Fruit fly (Drosophila melanogaster) whole organism, prepupa: ENCODE data around the gene Grx1.
A peak's percentile ranks its signal among the peaks of the same experiment; 100 is the strongest.

Experiments used
- Blimp-1 ChIP-seq: fragments of 200-800 bp; sonication (Bioruptor generic); optimal IDR thresholded peaks from 3 replicates; lab custom pipeline; 2017; ENCODE audit warnings: missing biosample characterization, missing genetic modification characterization, mild to moderate bottlenecking, moderate library complexity, missing genetic modification reagents
- CG10631 ChIP-seq: fragments of 200-800 bp; sonication (Bioruptor generic); optimal IDR thresholded peaks from 2 replicates; lab custom pipeline; 2016; ENCODE audit warnings: missing biosample characterization, missing genetic modification characterization
- CG10669 ChIP-seq: fragments of 200-800 bp; sonication (Bioruptor generic); optimal IDR thresholded peaks from 3 replicates; lab custom pipeline; 2018; ENCODE audit warnings: missing biosample characterization, mild to moderate bottlenecking, missing genetic modification characterization, moderate library complexity
- CG11294 ChIP-seq: fragments of 200-800 bp; sonication (Bioruptor generic); IDR thresholded peaks from 2 replicates; pipeline ENCODE4 v1.3.6; 2022; ENCODE audit warnings: missing biosample characterization, missing genetic modification characterization
- CG11902 ChIP-seq: fragments of 200-800 bp; sonication (Bioruptor generic); optimal IDR thresholded peaks from 3 replicates; lab custom pipeline; 2016; ENCODE audit warnings: missing biosample characterization, missing genetic modification characterization
- CG15336 ChIP-seq: fragments of 200-800 bp; sonication (Bioruptor generic); IDR thresholded peaks from 2 replicates; pipeline ENCODE4 v1.3.6; 2022; ENCODE audit warnings: missing biosample characterization, missing genetic modification characterization
- CG1621 ChIP-seq: fragments of 200-800 bp; sonication (Bioruptor generic); optimal IDR thresholded peaks from 3 replicates; lab custom pipeline; 2018; ENCODE audit warnings: missing biosample characterization, mild to moderate bottlenecking, missing genetic modification characterization
- CG16779 ChIP-seq: fragments of 200-800 bp; sonication (Bioruptor generic); optimal IDR thresholded peaks from 3 replicates; lab custom pipeline; 2017; ENCODE audit warnings: missing biosample characterization, mild to moderate bottlenecking, missing genetic modification characterization
- CG3032 ChIP-seq: fragments of 200-800 bp; optimal IDR thresholded peaks from 2 replicates; lab custom pipeline; 2019; ENCODE audit warnings: missing biosample characterization, mild to moderate bottlenecking, missing genetic modification characterization, moderate library complexity
- CG31627 ChIP-seq: fragments of 200-800 bp; sonication (Bioruptor generic); optimal IDR thresholded peaks from 3 replicates; lab custom pipeline; 2016; ENCODE audit warnings: missing biosample characterization, missing genetic modification characterization
- CG32006 ChIP-seq: fragments of 200-800 bp; sonication (Bioruptor generic); optimal IDR thresholded peaks from 3 replicates; lab custom pipeline; 2017; ENCODE audit warnings: missing biosample characterization, mild to moderate bottlenecking, missing genetic modification characterization
- CG34406 ChIP-seq: fragments of 200-800 bp; sonication (Bioruptor generic); optimal IDR thresholded peaks from 3 replicates; lab custom pipeline; 2016; ENCODE audit warnings: missing biosample characterization, missing genetic modification characterization
- CG4318 ChIP-seq: fragments of 200-800 bp; sonication (Bioruptor generic); optimal IDR thresholded peaks from 3 replicates; lab custom pipeline; 2017; ENCODE audit warnings: missing biosample characterization, mild to moderate bottlenecking, missing genetic modification characterization
- CG6163 ChIP-seq: fragments of 200-800 bp; sonication (Bioruptor generic); IDR thresholded peaks from 3 replicates; pipeline ENCODE4 v1.3.6; 2022; ENCODE audit warnings: missing biosample characterization, missing genetic modification characterization
- CG6276 ChIP-seq: fragments of 200-800 bp; sonication (Bioruptor generic); optimal IDR thresholded peaks from 2 replicates; lab custom pipeline; 2017; ENCODE audit warnings: missing biosample characterization, mild to moderate bottlenecking, missing genetic modification characterization
- CG6792 ChIP-seq: fragments of 200-800 bp; sonication (Bioruptor generic); optimal IDR thresholded peaks from 3 replicates; lab custom pipeline; 2016; ENCODE audit warnings: missing biosample characterization, missing genetic modification characterization
- CG6808 ChIP-seq: fragments of 200-800 bp; sonication (Bioruptor generic); optimal IDR thresholded peaks from 3 replicates; lab custom pipeline; 2017; ENCODE audit warnings: missing biosample characterization, missing genetic modification characterization, mild to moderate bottlenecking, moderate library complexity, missing genetic modification reagents
- CG6854 ChIP-seq: fragments of 200-800 bp; sonication (Bioruptor generic); optimal IDR thresholded peaks from 2 replicates; lab custom pipeline; 2017; ENCODE audit warnings: missing biosample characterization, mild to moderate bottlenecking, missing genetic modification characterization
- CG8119 ChIP-seq: fragments of 200-800 bp; sonication (Bioruptor generic); IDR thresholded peaks from 3 replicates; pipeline ENCODE4 v1.3.6; 2022; ENCODE audit warnings: missing biosample characterization, missing genetic modification characterization
- CG8319 ChIP-seq: fragments of 200-800 bp; sonication (Bioruptor generic); optimal IDR thresholded peaks from 3 replicates; lab custom pipeline; 2016; ENCODE audit warnings: missing biosample characterization, missing genetic modification characterization
- CG9139 ChIP-seq: fragments of 200-800 bp; sonication (Bioruptor generic); optimal IDR thresholded peaks from 3 replicates; lab custom pipeline; 2017; ENCODE audit warnings: missing biosample characterization, mild to moderate bottlenecking, missing genetic modification characterization
- Eip78C ChIP-seq: fragments of 200-800 bp; sonication (Bioruptor generic); peaks from one replicate; lab custom pipeline; 2016; ENCODE audit warnings: missing biosample characterization, missing genetic modification characterization
- Ets21C ChIP-seq: fragments of 200-800 bp; sonication (Bioruptor generic); optimal IDR thresholded peaks from 3 replicates; lab custom pipeline; 2016; ENCODE audit warnings: missing biosample characterization, missing genetic modification characterization
- Ets96B ChIP-seq: fragments of 200-800 bp; optimal IDR thresholded peaks from 2 replicates; lab custom pipeline; 2019; ENCODE audit warnings: missing biosample characterization, mild to moderate bottlenecking, missing genetic modification characterization, moderate library complexity
- Gug ChIP-seq: fragments of 200-800 bp; sonication (Bioruptor generic); IDR thresholded peaks from 2 replicates; pipeline ENCODE4 v1.3.6; 2022; ENCODE audit warnings: missing biosample characterization, missing genetic modification characterization
- Hr38 ChIP-seq: sonication (Bioruptor generic); optimal IDR thresholded peaks from 2 replicates; lab custom pipeline; 2016; ENCODE audit warnings: missing biosample characterization, missing genetic modification characterization
- Hr39 ChIP-seq: fragments of 200-800 bp; sonication (Bioruptor generic); optimal IDR thresholded peaks from 2 replicates; lab custom pipeline; 2016; ENCODE audit warnings: missing biosample characterization, missing genetic modification characterization
- Hr4 ChIP-seq: fragments of 200-800 bp; sonication (Bioruptor generic); optimal IDR thresholded peaks from 3 replicates; lab custom pipeline; 2016; ENCODE audit warnings: missing biosample characterization, missing genetic modification characterization
- Lpt ChIP-seq: fragments of 200-800 bp; sonication (Bioruptor generic); optimal IDR thresholded peaks from 3 replicates; lab custom pipeline; 2016; ENCODE audit warnings: missing biosample characterization, missing genetic modification characterization
- Met ChIP-seq: fragments of 200-800 bp; sonication (Bioruptor generic); optimal IDR thresholded peaks from 3 replicates; lab custom pipeline; 2016; ENCODE audit warnings: missing biosample characterization, missing genetic modification characterization
- OdsH ChIP-seq: fragments of 200-800 bp; sonication (Bioruptor generic); optimal IDR thresholded peaks from 3 replicates; lab custom pipeline; 2016; ENCODE audit warnings: missing biosample characterization, missing genetic modification characterization
- Smox ChIP-seq: fragments of 200-800 bp; sonication (Bioruptor generic); optimal IDR thresholded peaks from 3 replicates; lab custom pipeline; 2016; ENCODE audit warnings: missing biosample characterization, missing genetic modification characterization
- Sox102F ChIP-seq: fragments of 200-800 bp; sonication (Bioruptor generic); optimal IDR thresholded peaks from 2 replicates; lab custom pipeline; 2016; ENCODE audit warnings: missing biosample characterization, mild to moderate bottlenecking, missing genetic modification characterization
- Sox14 ChIP-seq: fragments of 200-800 bp; sonication (Bioruptor generic); optimal IDR thresholded peaks from 3 replicates; lab custom pipeline; 2016; ENCODE audit warnings: missing biosample characterization, missing genetic modification characterization
- achi ChIP-seq: fragments of 200-800 bp; sonication (Bioruptor generic); optimal IDR thresholded peaks from 3 replicates; lab custom pipeline; 2016; ENCODE audit warnings: missing biosample characterization, missing genetic modification characterization
- acj6 ChIP-seq: fragments of 200-800 bp; sonication (Bioruptor generic); optimal IDR thresholded peaks from 3 replicates; lab custom pipeline; 2016; ENCODE audit warnings: missing biosample characterization, missing genetic modification characterization
- cyc ChIP-seq: fragments of 200-800 bp; sonication (Bioruptor generic); optimal IDR thresholded peaks from 3 replicates; lab custom pipeline; 2016; ENCODE audit warnings: missing biosample characterization, missing genetic modification characterization
- dsx ChIP-seq: fragments of 200-800 bp; optimal IDR thresholded peaks from 3 replicates; lab custom pipeline; 2019; ENCODE audit warnings: missing biosample characterization, mild to moderate bottlenecking, missing genetic modification characterization, moderate library complexity; ENCODE audit not compliant: poor library complexity, severe bottlenecking
- eg ChIP-seq: fragments of 200-800 bp; sonication (Bioruptor generic); IDR thresholded peaks from 3 replicates; pipeline ENCODE4 v1.3.6; 2022; ENCODE audit warnings: missing biosample characterization, missing genetic modification characterization
- esn ChIP-seq: fragments of 200-800 bp; sonication (Bioruptor generic); optimal IDR thresholded peaks from 2 replicates; lab custom pipeline; 2016; ENCODE audit warnings: missing biosample characterization, mild to moderate bottlenecking, missing genetic modification characterization, moderate library complexity
- fd59A ChIP-seq: fragments of 200-800 bp; sonication (Bioruptor generic); optimal IDR thresholded peaks from 2 replicates; lab custom pipeline; 2017; ENCODE audit warnings: missing biosample characterization, mild to moderate bottlenecking, missing genetic modification characterization, missing genetic modification reagents
- fd85E ChIP-seq: fragments of 200-800 bp; sonication (Bioruptor generic); optimal IDR thresholded peaks from 3 replicates; lab custom pipeline; 2016; ENCODE audit warnings: missing biosample characterization, missing genetic modification characterization
- fkh ChIP-seq: fragments of 200-800 bp; sonication (Bioruptor generic); optimal IDR thresholded peaks from 3 replicates; lab custom pipeline; 2017; ENCODE audit warnings: missing biosample characterization, mild to moderate bottlenecking, missing genetic modification characterization, moderate library complexity
- net ChIP-seq: fragments of 200-800 bp; sonication (Bioruptor generic); optimal IDR thresholded peaks from 3 replicates; lab custom pipeline; 2016; ENCODE audit warnings: missing biosample characterization, missing genetic modification characterization
- pdm3 ChIP-seq: fragments of 200-800 bp; sonication (Bioruptor generic); optimal IDR thresholded peaks from 3 replicates; lab custom pipeline; 2016; ENCODE audit warnings: missing biosample characterization, missing genetic modification characterization
- salr ChIP-seq, 2 experiments: fragments of 200-800 bp; sonication (Bioruptor generic); optimal IDR thresholded peaks; 3 replicates each; lab custom pipeline; 2016 to 2018; ENCODE audit warnings: missing biosample characterization in 2 of 2, missing genetic modification characterization in 2 of 2, mild to moderate bottlenecking in 1 of 2
- spab ChIP-seq: fragments of 200-800 bp; sonication (Bioruptor generic); optimal IDR thresholded peaks from 2 replicates; lab custom pipeline; 2017; ENCODE audit warnings: missing biosample characterization, mild to moderate bottlenecking, missing genetic modification characterization, missing genetic modification reagents
- ss ChIP-seq, 2 experiments: fragments of 200-800 bp; sonication (Bioruptor generic); optimal IDR thresholded peaks; 2 replicates in 1 of 2; 3 replicates in 1 of 2; lab custom pipeline; 2017 to 2018; ENCODE audit warnings: mild to moderate bottlenecking in 2 of 2, missing biosample characterization in 2 of 2, missing genetic modification characterization in 2 of 2, moderate library complexity in 1 of 2
- svp ChIP-seq: fragments of 200-800 bp; sonication (Bioruptor generic); peaks from one replicate; lab custom pipeline; 2016; ENCODE audit warnings: missing biosample characterization, missing genetic modification characterization
- topi ChIP-seq: fragments of 200-800 bp; sonication (Bioruptor generic); optimal IDR thresholded peaks from 3 replicates; lab custom pipeline; 2016; ENCODE audit warnings: missing biosample characterization, missing genetic modification characterization
- vri ChIP-seq: fragments of 200-800 bp; sonication (Bioruptor generic); optimal IDR thresholded peaks from 3 replicates; lab custom pipeline; 2016; ENCODE audit warnings: missing biosample characterization, mild to moderate bottlenecking, missing genetic modification characterization

The Grx1 gene

dm6 chr3L:18889222-18889866 lies 20.3 kb downstream of the Grx1 start:
- no peak for TF ChIP-seq Hr38 (GFP tag; lab: Kevin White, UChicago)
- TF ChIP-seq CG6276, result peak; percentile 65
- TF ChIP-seq CG11294, result peak; percentile 16; the same call in 1 of the 2 replicates
- TF ChIP-seq topi (GFP tag; lab: Kevin White, UChicago), result peak; percentile 14
- peak; percentile 36 for TF ChIP-seq spab
- no peak for TF ChIP-seq fd85E (GFP tag; lab: Kevin White, UChicago)
- TF ChIP-seq CG11902 (GFP tag; lab: Kevin White, UChicago), result no peak
- TF ChIP-seq svp (GFP tag; lab: Kevin White, UChicago), result peak; percentile 94
- no peak; the same call in 2 of the 3 replicates for TF ChIP-seq eg (GFP tag; lab: Robert Waterston, UW)
- TF ChIP-seq acj6 (GFP tag; lab: Kevin White, UChicago), result peak; percentile 10
- peak in 1 of 2 experiments; percentile 78 for TF ChIP-seq ss (GFP tag; optimal IDR thresholded peaks at IDR 0.05; lab: Kevin White, UChicago)
- peak; percentile 3 for TF ChIP-seq CG10631 (GFP tag; lab: Kevin White, UChicago)
- TF ChIP-seq CG10669 (GFP tag; lab: Kevin White, UChicago), result peak; percentile 23
- TF ChIP-seq CG16779, result peak; percentile 30
- peak; percentile 70 for TF ChIP-seq CG9139
- TF ChIP-seq esn (GFP tag; lab: Kevin White, UChicago), result peak; percentile 35
- TF ChIP-seq CG6808 (GFP tag; lab: Kevin White, UChicago), result peak; percentile 71
- peak; percentile 19 for TF ChIP-seq pdm3 (GFP tag; lab: Kevin White, UChicago)
- TF ChIP-seq Sox14 (GFP tag; lab: Kevin White, UChicago), result peak; percentile 10
- peak; percentile 48 for TF ChIP-seq Met (GFP tag; lab: Kevin White, UChicago)
- TF ChIP-seq net (GFP tag; lab: Kevin White, UChicago), result peak; percentile 46
- TF ChIP-seq CG15336 (GFP tag; lab: Robert Waterston, UW), result peak; percentile 31; the same call in 1 of the 2 replicates
- no peak for TF ChIP-seq Hr39
- 0 out of 2 replicates have a peak, but pooled peaks have one; percentile 27 for TF ChIP-seq Gug (GFP tag; lab: Robert Waterston, UW)
- TF ChIP-seq CG6854 (GFP tag; lab: Kevin White, UChicago), result peak; percentile 16
- peak; percentile 7 for TF ChIP-seq CG32006 (GFP tag; lab: Kevin White, UChicago)
- TF ChIP-seq CG8119, result no peak
- no peak for TF ChIP-seq Blimp-1 (GFP tag; lab: Kevin White, UChicago)
- TF ChIP-seq cyc, result no peak
- TF ChIP-seq Lpt (GFP tag; lab: Kevin White, UChicago), result peak; percentile 16
- TF ChIP-seq CG6792 (GFP tag; lab: Kevin White, UChicago), result no peak
- peak; percentile 12 for TF ChIP-seq Ets96B (tag; lab: Kevin White, UChicago)
- TF ChIP-seq CG6163 (GFP tag; lab: Robert Waterston, UW), result peak; percentile 29; the same call in 1 of the 3 replicates
- TF ChIP-seq fkh (GFP tag; lab: Kevin White, UChicago), result no peak
- TF ChIP-seq Sox102F (GFP tag; lab: Kevin White, UChicago), result peak; percentile 10
- TF ChIP-seq CG34406, result no peak
- no peak for TF ChIP-seq salr (GFP tag; optimal IDR thresholded peaks at IDR 0.05; lab: Kevin White, UChicago)
- TF ChIP-seq vri (GFP tag; lab: Kevin White, UChicago), result peak; percentile 41
- no peak for TF ChIP-seq Hr4 (GFP tag; lab: Kevin White, UChicago)
- no peak for TF ChIP-seq CG1621 (tag; lab: Kevin White, UChicago)
- peak; percentile 25 for TF ChIP-seq OdsH (GFP tag; lab: Kevin White, UChicago)
- TF ChIP-seq Eip78C (GFP tag; lab: Kevin White, UChicago), result peak; percentile 80
- no peak for TF ChIP-seq dsx (GFP tag; lab: Kevin White, UChicago)
- no peak for TF ChIP-seq CG8319
- no peak for TF ChIP-seq CG31627 (GFP tag; lab: Kevin White, UChicago)
- TF ChIP-seq CG4318 (GFP tag; lab: Kevin White, UChicago), result no peak
- TF ChIP-seq CG3032 (tag; lab: Kevin White, UChicago), result peak; percentile 8
- no peak for TF ChIP-seq achi
- TF ChIP-seq Ets21C (GFP tag; lab: Kevin White, UChicago), result no peak
- TF ChIP-seq Smox (GFP tag; lab: Kevin White, UChicago), result peak; percentile 5
- no peak for TF ChIP-seq fd59A (GFP tag; lab: Kevin White, UChicago)
